Fruit fly (Drosophila melanogaster) whole organism, pupa: ENCODE data around the gene CG3224.

Experiments
- CG10348 ChIP-seq: fragments of 200-800 bp; sonication (Bioruptor generic); IDR thresholded peaks from 2 replicates; pipeline ENCODE4 v1.3.6; 2022; ENCODE audit warnings: missing biosample characterization, missing genetic modification characterization
- CG12605 ChIP-seq: fragments of 200-800 bp; sonication (Bioruptor generic); IDR thresholded peaks from 2 replicates; pipeline ENCODE4 v1.3.6; 2022; ENCODE audit warnings: missing biosample characterization, missing genetic modification characterization
- CG13204 ChIP-seq: fragments of 200-800 bp; sonication (Bioruptor generic); optimal IDR thresholded peaks from 2 replicates; lab custom pipeline; 2018; ENCODE audit warnings: missing biosample characterization, mild to moderate bottlenecking, missing genetic modification characterization, moderate library complexity
- CG14655 ChIP-seq: fragments of 200-800 bp; sonication (Bioruptor generic); optimal IDR thresholded peaks from 3 replicates; lab custom pipeline; 2017; ENCODE audit warnings: mild to moderate bottlenecking, missing biosample characterization, missing genetic modification reagents, missing genetic modification characterization
- CG15710 ChIP-seq: fragments of 200-800 bp; sonication (Bioruptor generic); optimal IDR thresholded peaks from 2 replicates; lab custom pipeline; 2018; ENCODE audit warnings: missing biosample characterization, mild to moderate bottlenecking, missing genetic modification characterization, moderate library complexity
- CG17806 ChIP-seq: fragments of 200-800 bp; sonication (Bioruptor generic); optimal IDR thresholded peaks from 2 replicates; lab custom pipeline; 2018; ENCODE audit warnings: missing biosample characterization, mild to moderate bottlenecking, missing genetic modification characterization, moderate library complexity
- CG32121 ChIP-seq: fragments of 200-800 bp; sonication (Bioruptor generic); IDR thresholded peaks from 2 replicates; pipeline ENCODE4 v1.3.6; 2022; ENCODE audit warnings: missing biosample characterization, missing genetic modification characterization
- CG34367 ChIP-seq: fragments of 200-800 bp; sonication (Bioruptor generic); optimal IDR thresholded peaks from 2 replicates; lab custom pipeline; 2018; ENCODE audit warnings: missing biosample characterization, mild to moderate bottlenecking, missing genetic modification characterization
- CG4496 ChIP-seq: fragments of 200-800 bp; sonication (Bioruptor generic); IDR thresholded peaks from 3 replicates; pipeline ENCODE4 v1.3.6; 2022; ENCODE audit warnings: missing biosample characterization, missing genetic modification characterization
- CG8159 ChIP-seq: fragments of 200-800 bp; sonication (Bioruptor generic); optimal IDR thresholded peaks from 3 replicates; lab custom pipeline; 2018; ENCODE audit warnings: missing biosample characterization, mild to moderate bottlenecking, missing genetic modification characterization, moderate library complexity
- CG8301 ChIP-seq: fragments of 200-800 bp; sonication (Bioruptor generic); optimal IDR thresholded peaks from 2 replicates; lab custom pipeline; 2018; ENCODE audit warnings: missing biosample characterization, mild to moderate bottlenecking, missing genetic modification characterization
- CG9948 ChIP-seq: fragments of 200-800 bp; sonication (Bioruptor generic); optimal IDR thresholded peaks from 2 replicates; lab custom pipeline; 2018; ENCODE audit warnings: missing biosample characterization, mild to moderate bottlenecking, missing genetic modification characterization, moderate library complexity
- D1 ChIP-seq: fragments of 200-800 bp; sonication (Bioruptor generic); optimal IDR thresholded peaks from 2 replicates; lab custom pipeline; 2018; ENCODE audit warnings: missing biosample characterization, mild to moderate bottlenecking, missing genetic modification characterization, moderate library complexity
- EcR ChIP-seq: fragments of 200-800 bp; sonication (Bioruptor generic); optimal IDR thresholded peaks from 3 replicates; lab custom pipeline; 2019; ENCODE audit warnings: missing biosample characterization, missing genetic modification characterization, mild to moderate bottlenecking, moderate library complexity, missing genetic modification reagents
- Ets98B ChIP-seq: fragments of 200-800 bp; sonication (Bioruptor generic); IDR thresholded peaks from 2 replicates; pipeline ENCODE4 v1.3.6; 2022; ENCODE audit warnings: missing biosample characterization, missing genetic modification characterization
- Pif1A ChIP-seq: fragments of 200-800 bp; sonication (Bioruptor generic); optimal IDR thresholded peaks from 3 replicates; lab custom pipeline; 2016; ENCODE audit warnings: missing biosample characterization, missing genetic modification characterization
- Pif1B ChIP-seq: fragments of 200-800 bp; sonication (Bioruptor generic); optimal IDR thresholded peaks from 3 replicates; lab custom pipeline; 2016; ENCODE audit warnings: missing biosample characterization, missing genetic modification characterization
- Snoo ChIP-seq: fragments of 200-800 bp; sonication (Bioruptor generic); optimal IDR thresholded peaks from 3 replicates; lab custom pipeline; 2017; ENCODE audit warnings: missing biosample characterization, mild to moderate bottlenecking, missing genetic modification characterization, inconsistent platforms
- fd96Ca ChIP-seq: fragments of 200-800 bp; sonication (Bioruptor generic); IDR thresholded peaks from 3 replicates; pipeline ENCODE4 v1.3.6; 2022; ENCODE audit warnings: missing biosample characterization, missing genetic modification characterization
- gl ChIP-seq: fragments of 200-800 bp; sonication (Bioruptor generic); optimal IDR thresholded peaks from 2 replicates; lab custom pipeline; 2018; ENCODE audit warnings: missing biosample characterization, mild to moderate bottlenecking, missing genetic modification characterization
- rn ChIP-seq: fragments of 200-800 bp; sonication (Bioruptor generic); IDR thresholded peaks from 2 replicates; pipeline ENCODE4 v1.3.6; 2022; ENCODE audit warnings: missing biosample characterization, missing genetic modification characterization

CG3224 gene

DNA sequence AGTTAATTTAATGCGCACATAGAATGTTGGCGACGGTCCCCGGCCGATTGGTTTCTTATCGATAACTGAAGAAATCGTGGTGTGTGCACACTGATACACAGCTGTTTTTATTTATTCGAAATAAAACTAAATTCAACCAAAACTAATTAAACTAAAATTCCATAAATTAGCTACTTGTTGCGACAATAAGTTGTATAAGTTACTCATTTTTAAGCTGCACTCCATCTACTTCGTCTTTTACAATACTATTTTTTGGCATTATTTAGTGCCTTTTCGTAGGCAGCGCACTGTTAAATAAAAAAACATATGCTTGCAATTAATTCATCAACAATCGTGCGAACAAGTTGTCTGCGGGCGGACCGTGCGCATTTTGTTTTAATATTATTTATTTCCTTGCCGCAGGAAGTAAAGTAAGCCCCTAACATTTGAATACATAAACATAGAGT is at the start of gene CG3224, which contains the start of gene Ctr1A:
CG3224 (minus strand) TSS at position 71 of the 446 bp plus-strand sequence.
Ctr1A (plus strand) TSS at position 256 of the 446 bp plus-strand sequence.
- TF ChIP-seq Snoo (tag; lab: Kevin White, UChicago): no peak
- no peak for TF ChIP-seq CG34367 (tag; lab: Kevin White, UChicago)
- no peak for TF ChIP-seq D1
- TF ChIP-seq Pif1B (GFP tag; lab: Kevin White, UChicago): no peak

dm6 chrX:6710665-6711064 is 49.4 kb upstream of the CG3224 start:
- TF ChIP-seq CG8301 (tag; lab: Kevin White, UChicago) (no peak), gl (tag; lab: Kevin White, UChicago) (no peak), Pif1B (GFP tag; lab: Kevin White, UChicago) (no peak), CG34367 (tag; lab: Kevin White, UChicago) (no peak), CG10348 (GFP tag; lab: Robert Waterston, UW) (no peak), CG32121 (GFP tag; lab: Robert Waterston, UW) (no peak), D1 (no peak), fd96Ca (GFP tag; lab: Robert Waterston, UW) (no peak), CG12605 (GFP tag; lab: Robert Waterston, UW) (no peak), Pif1A (GFP tag; lab: Kevin White, UChicago) (no peak), Snoo (tag; lab: Kevin White, UChicago) (no peak), EcR (GFP tag; lab: Kevin White, UChicago) (no peak)

DNA sequence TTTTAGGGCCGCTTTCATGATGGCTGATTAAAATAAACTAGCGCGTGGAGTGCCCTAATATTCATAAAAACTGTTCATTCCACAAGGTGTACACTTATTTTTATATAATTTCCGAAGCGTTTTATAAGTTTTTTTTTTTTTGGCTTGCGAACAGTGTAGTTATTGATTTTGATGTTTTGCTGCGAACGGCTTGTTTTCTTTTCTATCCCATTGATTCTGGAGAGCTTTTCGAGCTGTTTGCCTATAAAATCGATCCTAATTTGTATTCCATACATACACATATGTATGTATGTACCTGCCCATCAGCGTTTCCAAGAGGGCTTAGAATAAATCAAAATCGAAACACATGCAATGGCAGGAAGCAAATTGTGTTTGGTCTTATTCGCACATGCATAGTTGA is 49.0 kb upstream of the CG3224 start:
- no peak for TF ChIP-seq CG8159
- TF ChIP-seq CG8301 (tag; lab: Kevin White, UChicago): no peak
- TF ChIP-seq CG34367 (tag; lab: Kevin White, UChicago): no peak
- TF ChIP-seq Snoo (tag; lab: Kevin White, UChicago): no peak
- TF ChIP-seq EcR (GFP tag; lab: Kevin White, UChicago): no peak
- TF ChIP-seq rn (GFP tag; lab: Robert Waterston, UW): no peak
- TF ChIP-seq CG13204 (GFP tag; lab: Kevin White, UChicago): no peak
- no peak for TF ChIP-seq CG17806 (tag; lab: Kevin White, UChicago)
- TF ChIP-seq CG15710 (tag; lab: Kevin White, UChicago): no peak
- no peak for TF ChIP-seq gl (tag; lab: Kevin White, UChicago)
- no peak for TF ChIP-seq CG12605 (GFP tag; lab: Robert Waterston, UW)
- no peak for TF ChIP-seq CG14655
- no peak for TF ChIP-seq CG4496 (GFP tag; lab: Robert Waterston, UW)
- TF ChIP-seq Ets98B (GFP tag; lab: Robert Waterston, UW): no peak
- no peak for TF ChIP-seq D1
- TF ChIP-seq CG32121 (GFP tag; lab: Robert Waterston, UW): no peak

- TF ChIP-seq Pif1B (GFP tag; lab: Kevin White, UChicago): no peak
- TF ChIP-seq CG4496 (GFP tag; lab: Robert Waterston, UW): no peak
- TF ChIP-seq CG12605 (GFP tag; lab: Robert Waterston, UW): peak; percentile 31
These were observed 48.2 kb upstream of the CG3224 start for dm6 chrX:6709252-6710037.

- no peak for TF ChIP-seq gl (tag; lab: Kevin White, UChicago)
- TF ChIP-seq D1: no peak
- TF ChIP-seq EcR (GFP tag; lab: Kevin White, UChicago): peak; percentile 31
- TF ChIP-seq CG15710 (tag; lab: Kevin White, UChicago): no peak
- TF ChIP-seq CG12605 (GFP tag; lab: Robert Waterston, UW): no peak
- TF ChIP-seq CG8159: no peak
- TF ChIP-seq CG9948: no peak
- peak; percentile 11 for TF ChIP-seq Pif1A (GFP tag; lab: Kevin White, UChicago)
- TF ChIP-seq CG4496 (GFP tag; lab: Robert Waterston, UW): no peak
- TF ChIP-seq Snoo (tag; lab: Kevin White, UChicago): no peak
- TF ChIP-seq CG32121 (GFP tag; lab: Robert Waterston, UW): no peak
- no peak for TF ChIP-seq CG17806 (tag; lab: Kevin White, UChicago)
- TF ChIP-seq rn (GFP tag; lab: Robert Waterston, UW): no peak
- TF ChIP-seq Pif1B (GFP tag; lab: Kevin White, UChicago): no peak
- no peak for TF ChIP-seq CG34367 (tag; lab: Kevin White, UChicago)
- TF ChIP-seq CG10348 (GFP tag; lab: Robert Waterston, UW): no peak
- TF ChIP-seq Ets98B (GFP tag; lab: Robert Waterston, UW): no peak
These were observed 47.4 kb upstream of the CG3224 start for dm6 chrX:6708580-6709199.

- TF ChIP-seq CG17806 (tag; lab: Kevin White, UChicago) (peak; percentile 57), CG34367 (tag; lab: Kevin White, UChicago) (peak; percentile 55), EcR (GFP tag; lab: Kevin White, UChicago) (peak; percentile 94), CG8159 (peak; percentile 54), CG32121 (GFP tag; lab: Robert Waterston, UW) (0 out of 2 replicates have a peak, but pooled peaks have one; percentile 21), Pif1B (GFP tag; lab: Kevin White, UChicago) (peak; percentile 18), CG13204 (GFP tag; lab: Kevin White, UChicago) (peak; percentile 54), CG4496 (GFP tag; lab: Robert Waterston, UW) (peak; percentile 44; the same call in 1 of the 3 replicates), CG15710 (tag; lab: Kevin White, UChicago) (peak; percentile 36), Pif1A (GFP tag; lab: Kevin White, UChicago) (peak; percentile 27), CG8301 (tag; lab: Kevin White, UChicago) (peak; percentile 41), Snoo (tag; lab: Kevin White, UChicago) (no peak), CG9948 (peak; percentile 50), CG12605 (GFP tag; lab: Robert Waterston, UW) (peak; percentile 79), D1 (no peak), rn (GFP tag; lab: Robert Waterston, UW) (no peak), CG10348 (GFP tag; lab: Robert Waterston, UW) (no peak), Ets98B (GFP tag; lab: Robert Waterston, UW) (peak; percentile 35; the same call in 1 of the 2 replicates), fd96Ca (GFP tag; lab: Robert Waterston, UW) (peak; percentile 50; the same call in 1 of the 3 replicates), CG14655 (peak; percentile 64), gl (tag; lab: Kevin White, UChicago) (peak; percentile 76)
- TF ChIP-seq, all 21 proteins: peak for 17
These were observed 46.9 kb upstream of the CG3224 start for dm6 chrX:6708138-6708537.
